Worm (Caenorhabditis elegans) whole organism, L4/young adult: ENCODE data around the gene M163.7.

Experiments
- W03F9.2 ChIP-seq: fragments of 150-350 bp; optimal IDR thresholded peaks from 2 replicates; lab custom pipeline; 2014; ENCODE audit warnings: missing biosample characterization, missing genetic modification characterization
- dao-5 ChIP-seq: sonication (generic microtip); optimal IDR thresholded peaks from 2 replicates; lab custom pipeline; 2016; ENCODE audit warnings: missing genotype, missing genetic modification characterization, moderate library complexity, missing compliant biosample characterization
- him-1 ChIP-seq: sonication (generic microtip); optimal IDR thresholded peaks from 2 replicates; lab custom pipeline; 2016; ENCODE audit warnings: missing genotype, missing genetic modification reagents, missing genetic modification characterization, missing compliant biosample characterization

DNA sequence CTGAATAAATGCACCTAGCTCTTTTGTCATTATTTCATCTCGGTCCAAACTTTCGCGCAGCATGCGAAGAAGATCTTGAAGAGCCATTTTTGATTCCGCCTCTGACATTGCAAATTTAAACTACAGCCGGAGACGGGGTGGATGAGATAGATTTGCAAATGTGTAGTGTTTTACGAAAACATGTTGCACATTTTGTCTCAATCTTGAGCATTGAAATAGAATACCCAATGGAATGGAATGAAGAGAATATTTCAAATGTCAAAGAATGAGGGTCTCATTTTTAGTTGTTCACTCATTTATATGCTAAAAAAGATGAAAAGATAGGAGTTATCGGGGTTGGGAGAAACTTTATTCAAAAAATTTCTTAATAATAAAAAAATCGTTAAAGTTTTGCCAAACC is 9.2 kb upstream of the M163.7 start, which contains the start of gene Y66C5A.1:
- TF ChIP-seq him-1 (tag; lab: Kevin White, UChicago) = no peak
- TF ChIP-seq dao-5 (tag; lab: Kevin White, UChicago) = no peak
- no peak for TF ChIP-seq W03F9.2
